Worm (Caenorhabditis elegans): ENCODE measurements around the gene dct-8.
"Not testable (repeated sequence)": the region's sequence is repeated elsewhere in the genome, so short reads cannot be mapped to it uniquely, and the experiment has no call there.

- not testable (repeated sequence) for TF ChIP-seq pqm-1, ceh-2, hlh-6, dve-1, nfya-1, ceh-9, sox-4, fax-1 (tag; optimal IDR thresholded peaks at IDR 0.05)
These were observed 17.0 kb downstream of the dct-8 start, which contains the start of gene F56D6.18 for ce11 chrIV:3911848-3912247.
